Worm (Caenorhabditis elegans) whole organism, late embryonic: Measurements from ENCODE around the gene nhr-118.

ENCODE experiments used
- F13H6.1 ChIP-seq: sonication (generic microtip); optimal IDR thresholded peaks from 2 replicates; lab custom pipeline; 2016; ENCODE audit warnings: missing genetic modification characterization, missing compliant biosample characterization
- K02D7.2 ChIP-seq: sonication (generic microtip); optimal IDR thresholded peaks from 2 replicates; lab custom pipeline; 2017; ENCODE audit warnings: mild to moderate bottlenecking, missing genetic modification characterization, missing compliant biosample characterization
- K09A11.1 ChIP-seq: sonication (generic microtip); optimal IDR thresholded peaks from 2 replicates; lab custom pipeline; 2017; ENCODE audit warnings: antibody characterized with exemption, mild to moderate bottlenecking, missing genetic modification characterization, missing compliant biosample characterization; ENCODE audit not compliant: insufficient read depth
- T23F11.4 ChIP-seq: fragments of 200-800 bp; sonication (Bioruptor generic); optimal IDR thresholded peaks from 2 replicates; lab custom pipeline; 2018; ENCODE audit warnings: mild to moderate bottlenecking, missing genetic modification characterization, missing compliant biosample characterization
- Y22D7AL.16 ChIP-seq: sonication (generic microtip); optimal IDR thresholded peaks from 2 replicates; lab custom pipeline; 2016; ENCODE audit warnings: missing genetic modification characterization, missing compliant biosample characterization
- ahr-1 ChIP-seq: sonication (generic microtip); optimal IDR thresholded peaks from 2 replicates; lab custom pipeline; 2016; ENCODE audit warnings: missing genetic modification characterization, missing compliant biosample characterization
- ceh-14 ChIP-seq: sonication (generic microtip); optimal IDR thresholded peaks from 2 replicates; lab custom pipeline; 2016; ENCODE audit warnings: missing genotype, missing genetic modification characterization, missing compliant biosample characterization
- ceh-18 ChIP-seq: sonication (generic microtip); optimal IDR thresholded peaks from 2 replicates; lab custom pipeline; 2016; ENCODE audit warnings: missing genetic modification characterization, missing compliant biosample characterization
- ceh-2 ChIP-seq: sonication (generic microtip); optimal IDR thresholded peaks from 2 replicates; lab custom pipeline; 2016; ENCODE audit warnings: missing genotype, missing genetic modification characterization, missing compliant biosample characterization
- ceh-22 ChIP-seq: sonication (generic microtip); optimal IDR thresholded peaks from 2 replicates; lab custom pipeline; 2017; ENCODE audit warnings: missing biosample characterization, missing genetic modification characterization
- ceh-30 ChIP-seq: fragments of 150-350 bp; optimal IDR thresholded peaks from 2 replicates; lab custom pipeline; 2014; ENCODE audit warnings: missing biosample characterization, missing genetic modification characterization
- ceh-31 ChIP-seq: sonication (generic microtip); optimal IDR thresholded peaks from 2 replicates; lab custom pipeline; 2016; ENCODE audit warnings: missing genetic modification characterization, missing compliant biosample characterization
- ceh-34 ChIP-seq: sonication (generic microtip); optimal IDR thresholded peaks from 2 replicates; lab custom pipeline; 2016; ENCODE audit warnings: mild to moderate bottlenecking, missing genetic modification characterization, missing compliant biosample characterization
- ceh-45 ChIP-seq: fragments of 200-800 bp; sonication (Bioruptor generic); IDR thresholded peaks from 2 replicates; pipeline ENCODE4 v1.3.6; 2022; ENCODE audit warnings: missing genetic modification reagents, missing genetic modification characterization, missing compliant biosample characterization
- ceh-48 ChIP-seq: sonication (generic microtip); optimal IDR thresholded peaks from 2 replicates; lab custom pipeline; 2016; ENCODE audit warnings: missing genetic modification characterization, inconsistent platforms, missing compliant biosample characterization
- ceh-9 ChIP-seq: sonication (generic microtip); optimal IDR thresholded peaks from 2 replicates; lab custom pipeline; 2016; ENCODE audit warnings: mild to moderate bottlenecking, missing genetic modification characterization, inconsistent platforms, missing compliant biosample characterization
- che-1 ChIP-seq: sonication (generic microtip); optimal IDR thresholded peaks from 2 replicates; lab custom pipeline; 2016; ENCODE audit warnings: mild to moderate bottlenecking, missing genetic modification characterization, missing compliant biosample characterization
- dmd-4 ChIP-seq: sonication (generic microtip); optimal IDR thresholded peaks from 2 replicates; lab custom pipeline; 2016; ENCODE audit warnings: borderline replicate concordance, missing genetic modification characterization, missing compliant biosample characterization
- dve-1 ChIP-seq: sonication (generic microtip); optimal IDR thresholded peaks from 2 replicates; lab custom pipeline; 2017; ENCODE audit warnings: antibody characterized with exemption, mild to moderate bottlenecking, missing genetic modification characterization, missing compliant biosample characterization
- elt-2 ChIP-seq: sonication (generic microtip); optimal IDR thresholded peaks from 2 replicates; lab custom pipeline; 2016; ENCODE audit warnings: missing genetic modification reagents, missing genetic modification characterization, missing compliant biosample characterization
- ets-4 ChIP-seq: sonication (generic microtip); optimal IDR thresholded peaks from 2 replicates; lab custom pipeline; 2016; ENCODE audit warnings: missing genetic modification characterization, missing compliant biosample characterization
- eyg-1 ChIP-seq: sonication (generic microtip); optimal IDR thresholded peaks from 2 replicates; lab custom pipeline; 2016; ENCODE audit warnings: missing genotype, missing genetic modification characterization, missing compliant biosample characterization
- gmeb-2 ChIP-seq: sonication (generic microtip); optimal IDR thresholded peaks from 2 replicates; lab custom pipeline; 2016; ENCODE audit warnings: missing genetic modification characterization, inconsistent platforms, missing compliant biosample characterization
- hlh-30 ChIP-seq: sonication (generic microtip); optimal IDR thresholded peaks from 2 replicates; lab custom pipeline; 2017; ENCODE audit warnings: antibody characterized with exemption, missing genetic modification characterization, missing compliant biosample characterization; ENCODE audit not compliant: insufficient read depth
- hlh-6 ChIP-seq: sonication (generic microtip); optimal IDR thresholded peaks from 2 replicates; lab custom pipeline; 2016; ENCODE audit warnings: missing genotype, missing genetic modification characterization, missing compliant biosample characterization
- lin-11 ChIP-seq: fragments of 200-800 bp; sonication (Bioruptor generic); optimal IDR thresholded peaks from 2 replicates; lab custom pipeline; 2018; ENCODE audit warnings: mild to moderate bottlenecking, missing genetic modification characterization, missing compliant biosample characterization
- mec-3 ChIP-seq: sonication (generic microtip); optimal IDR thresholded peaks from 2 replicates; lab custom pipeline; 2016; ENCODE audit warnings: borderline replicate concordance, missing genetic modification characterization, missing compliant biosample characterization
- nfya-1 ChIP-seq: sonication (generic microtip); optimal IDR thresholded peaks from 2 replicates; lab custom pipeline; 2017; ENCODE audit warnings: missing genetic modification characterization, mild to moderate bottlenecking, missing compliant biosample characterization, antibody characterized with exemption, moderate library complexity
- nhr-11 ChIP-seq: fragments of 150-350 bp; optimal IDR thresholded peaks from 2 replicates; lab custom pipeline; 2014; ENCODE audit warnings: missing biosample characterization, missing genetic modification characterization
- pag-3 ChIP-seq: sonication (generic microtip); optimal IDR thresholded peaks from 2 replicates; lab custom pipeline; 2016; ENCODE audit warnings: missing compliant biosample characterization, missing genetic modification characterization, borderline replicate concordance
- sox-2 ChIP-seq: fragments of 200-800 bp; sonication (Bioruptor generic); IDR thresholded peaks from 2 replicates; pipeline ENCODE4 v1.3.6; 2022; ENCODE audit warnings: missing genetic modification reagents, missing genetic modification characterization, missing compliant biosample characterization
- sox-4 ChIP-seq: sonication (generic microtip); optimal IDR thresholded peaks from 2 replicates; lab custom pipeline; 2017; ENCODE audit warnings: mild to moderate bottlenecking, missing genetic modification characterization, inconsistent platforms, missing compliant biosample characterization
- syd-9 ChIP-seq: sonication (generic microtip); optimal IDR thresholded peaks from 2 replicates; lab custom pipeline; 2016; ENCODE audit warnings: mild to moderate bottlenecking, missing genetic modification characterization, moderate library complexity, missing compliant biosample characterization
- tbx-2 ChIP-seq: sonication (generic microtip); optimal IDR thresholded peaks from 2 replicates; lab custom pipeline; 2016; ENCODE audit warnings: missing genetic modification characterization, missing compliant biosample characterization
- unc-42 ChIP-seq: sonication (generic microtip); optimal IDR thresholded peaks from 2 replicates; lab custom pipeline; 2016; ENCODE audit warnings: missing genotype, missing genetic modification characterization, missing compliant biosample characterization
- unc-55 ChIP-seq: sonication (generic microtip); optimal IDR thresholded peaks from 2 replicates; lab custom pipeline; 2017; ENCODE audit warnings: missing biosample characterization, missing genetic modification reagents, missing genetic modification characterization
- unc-86 ChIP-seq: sonication (generic microtip); optimal IDR thresholded peaks from 2 replicates; lab custom pipeline; 2016; ENCODE audit warnings: missing genetic modification characterization, missing compliant biosample characterization
- zip-5 ChIP-seq: sonication (generic microtip); optimal IDR thresholded peaks from 2 replicates; lab custom pipeline; 2016; ENCODE audit warnings: missing genetic modification characterization, missing compliant biosample characterization
- ztf-16 ChIP-seq: sonication (generic microtip); optimal IDR thresholded peaks from 2 replicates; lab custom pipeline; 2017; ENCODE audit warnings: missing genetic modification characterization, missing compliant biosample characterization

nhr-118 gene

ce11 chrV:4407519-4407918 lies at the start of gene nhr-118:
TSS of gene nhr-118 (plus strand) at chrV:4407819.
- no peak for TF ChIP-seq ahr-1 (tag; lab: Kevin White, UChicago)
- no peak for TF ChIP-seq F13H6.1
- TF ChIP-seq eyg-1 (tag; lab: Kevin White, UChicago) = no peak
- TF ChIP-seq ceh-18 (tag; lab: Kevin White, UChicago) = no peak
- no peak for TF ChIP-seq ceh-2 (tag; lab: Kevin White, UChicago)
- TF ChIP-seq unc-55 (GFP tag; lab: Kevin White, UChicago) = no peak
- TF ChIP-seq dve-1 (tag; lab: Kevin White, UChicago) = no peak
- TF ChIP-seq dmd-4 (tag; lab: Kevin White, UChicago) = no peak
- TF ChIP-seq ceh-34 (tag; lab: Kevin White, UChicago) = no peak
- no peak for TF ChIP-seq sox-2
- TF ChIP-seq unc-86 (tag; lab: Kevin White, UChicago) = no peak
- no peak for TF ChIP-seq ceh-22 (tag; lab: Kevin White, UChicago)
- no peak for TF ChIP-seq tbx-2 (tag; lab: Kevin White, UChicago)
- no peak for TF ChIP-seq ets-4
- no peak for TF ChIP-seq pag-3
- TF ChIP-seq ceh-30 = no peak
- TF ChIP-seq hlh-30 (tag; lab: Kevin White, UChicago) = no peak
- TF ChIP-seq syd-9 (tag; lab: Kevin White, UChicago) = no peak
- TF ChIP-seq ceh-31 = no peak
- TF ChIP-seq lin-11 = no peak

- peak; percentile 55 for TF ChIP-seq ceh-31
- peak; percentile 46 for TF ChIP-seq unc-42 (tag; lab: Kevin White, UChicago)
- no peak for TF ChIP-seq che-1
- no peak for TF ChIP-seq sox-4 (tag; lab: Kevin White, UChicago)
These were observed 48.5 kb upstream of the nhr-118 start for ce11 chrV:4359127-4359526.

DNA sequence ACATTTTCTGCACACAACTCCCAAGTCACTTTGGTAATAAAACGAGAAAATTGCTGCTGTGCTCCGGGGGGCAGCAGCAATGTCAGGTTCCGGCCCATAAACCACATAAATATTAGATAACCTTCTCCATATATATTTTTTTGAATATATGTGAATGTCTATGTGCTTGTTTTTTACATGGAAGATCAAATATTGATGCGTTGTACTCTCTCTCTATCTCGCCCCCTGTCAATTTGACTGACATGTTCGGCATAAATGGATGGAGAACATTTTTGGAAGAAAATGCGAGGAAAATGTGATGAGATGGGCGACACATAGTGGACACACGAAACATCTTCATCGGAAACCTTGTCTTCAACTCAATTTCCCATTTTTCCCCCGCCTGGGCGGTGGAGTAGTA lies 47.6 kb upstream of the nhr-118 start:
- TF ChIP-seq hlh-6 (no peak), unc-42 (tag; lab: Kevin White, UChicago) (peak; percentile 48), unc-55 (GFP tag; lab: Kevin White, UChicago) (peak; percentile 71)

DNA sequence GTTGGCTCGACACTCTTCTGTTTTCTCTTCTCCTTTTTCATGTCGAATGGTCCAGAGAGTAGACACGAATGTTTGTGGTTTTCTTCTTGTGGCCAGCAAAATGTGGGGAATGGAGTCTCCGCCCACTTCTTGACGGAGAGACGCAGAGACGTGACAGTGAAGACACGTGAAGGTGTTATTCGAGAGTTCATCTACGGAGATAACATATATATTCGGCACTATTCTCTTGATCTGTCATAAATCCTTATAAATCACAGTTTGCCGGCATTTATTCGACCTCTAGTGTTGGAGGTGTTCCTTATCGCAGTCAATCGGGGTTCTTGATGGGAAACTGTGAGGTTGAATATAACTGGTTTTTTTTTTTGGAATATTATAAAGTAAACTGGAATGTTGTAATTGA lies 46.1 kb upstream of the nhr-118 start, which contains the start of gene F32D1.3:
F32D1.3 (minus strand) TSS at position 65 of the 400 bp plus-strand sequence.
- TF ChIP-seq ztf-16 = no peak
- TF ChIP-seq unc-55 (GFP tag; lab: Kevin White, UChicago) = peak; percentile 4
- no peak for TF ChIP-seq ceh-9

DNA sequence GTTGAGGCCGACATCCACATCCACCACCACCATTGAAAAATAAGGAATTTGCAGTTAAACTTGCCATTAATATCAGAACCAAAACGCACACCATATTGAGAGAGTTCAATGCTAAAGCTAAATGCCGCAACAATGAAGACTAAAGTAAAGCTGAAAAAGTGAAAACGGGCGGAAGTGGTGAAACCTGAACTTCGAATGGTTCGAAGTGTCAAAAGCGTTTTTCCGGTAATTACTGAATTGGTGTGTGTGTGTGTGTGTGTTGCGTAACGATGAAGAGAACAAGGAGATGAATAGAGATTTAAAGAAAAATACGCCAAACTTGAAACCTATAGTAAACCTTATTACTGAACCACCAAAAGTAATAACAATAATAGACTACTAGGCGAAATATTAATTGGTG lies 43.1 kb upstream of the nhr-118 start, which contains the start of gene grl-13:
grl-13 (minus strand) TSS at position 101 of the 400 bp plus-strand sequence.
- TF ChIP-seq mec-3 (no peak), ceh-45 (GFP tag; lab: Robert Waterston, UW) (no peak), K02D7.2 (no peak), Y22D7AL.16 (no peak), T23F11.4 (GFP tag; lab: Kevin White, UChicago) (no peak), nhr-11 (tag; lab: Kevin White, UChicago) (no peak), sox-4 (tag; lab: Kevin White, UChicago) (no peak), gmeb-2 (tag; lab: Kevin White, UChicago) (no peak), ceh-9 (no peak), unc-42 (tag; lab: Kevin White, UChicago) (no peak), ceh-22 (tag; lab: Kevin White, UChicago) (no peak), zip-5 (tag; lab: Kevin White, UChicago) (no peak), ceh-14 (tag; lab: Kevin White, UChicago) (no peak), dve-1 (tag; lab: Kevin White, UChicago) (no peak), elt-2 (no peak), K09A11.1 (tag; lab: Kevin White, UChicago) (no peak), ceh-48 (no peak), ceh-30 (no peak), nfya-1 (tag; lab: Kevin White, UChicago) (no peak)
- TF ChIP-seq, all 69 proteins: peak for 0
